Worm (Caenorhabditis elegans) whole organism, midembryonic: ENCODE measurements around the gene sdc-2.

ENCODE experiments used
- T22C8.4 ChIP-seq: fragments of 200-800 bp; sonication (Bioruptor generic); IDR thresholded peaks from 2 replicates; pipeline ENCODE4 v1.3.6; 2022; ENCODE audit warnings: missing genetic modification characterization, missing compliant biosample characterization
- cog-1 ChIP-seq: sonication (generic microtip); optimal IDR thresholded peaks from 2 replicates; lab custom pipeline; 2016; ENCODE audit warnings: missing genetic modification characterization, missing compliant biosample characterization
- flt-1 ChIP-seq: fragments of 200-800 bp; sonication (Bioruptor generic); IDR thresholded peaks from 2 replicates; pipeline ENCODE4 v1.3.6; 2022; ENCODE audit warnings: missing genetic modification characterization, missing compliant biosample characterization
- klf-2 ChIP-seq: fragments of 200-800 bp; sonication (Bioruptor generic); conservative IDR thresholded peaks from 2 replicates; pipeline ENCODE4 v1.3.6; 2022; ENCODE audit warnings: missing genetic modification reagents, missing genetic modification characterization, missing compliant biosample characterization
- med-1 ChIP-seq: sonication (generic microtip); optimal IDR thresholded peaks from 2 replicates; lab custom pipeline; 2017; ENCODE audit warnings: missing genetic modification characterization, mild to moderate bottlenecking, missing compliant biosample characterization, antibody characterized with exemption, missing genetic modification reagents; ENCODE audit not compliant: insufficient read depth
- ref-1 ChIP-seq: fragments of 200-800 bp; sonication (Bioruptor generic); conservative IDR thresholded peaks from 2 replicates; pipeline ENCODE4 v1.3.6; 2022; ENCODE audit warnings: missing genetic modification reagents, missing genetic modification characterization, missing compliant biosample characterization
- tab-1 ChIP-seq: fragments of 200-800 bp; sonication (Bioruptor generic); IDR thresholded peaks from 2 replicates; pipeline ENCODE4 v1.3.6; 2022; ENCODE audit warnings: missing genetic modification characterization, missing compliant biosample characterization
- ztf-23 ChIP-seq: fragments of 200-800 bp; sonication (Bioruptor generic); IDR thresholded peaks from 2 replicates; pipeline ENCODE4 v1.3.6; 2022; ENCODE audit warnings: missing genetic modification reagents, missing genetic modification characterization, missing compliant biosample characterization
- ztf-29 ChIP-seq: fragments of 200-800 bp; sonication (Bioruptor generic); IDR thresholded peaks from 2 replicates; pipeline ENCODE4 v1.3.6; 2022; ENCODE audit warnings: missing genetic modification reagents, missing genetic modification characterization, missing compliant biosample characterization

sdc-2 gene

DNA sequence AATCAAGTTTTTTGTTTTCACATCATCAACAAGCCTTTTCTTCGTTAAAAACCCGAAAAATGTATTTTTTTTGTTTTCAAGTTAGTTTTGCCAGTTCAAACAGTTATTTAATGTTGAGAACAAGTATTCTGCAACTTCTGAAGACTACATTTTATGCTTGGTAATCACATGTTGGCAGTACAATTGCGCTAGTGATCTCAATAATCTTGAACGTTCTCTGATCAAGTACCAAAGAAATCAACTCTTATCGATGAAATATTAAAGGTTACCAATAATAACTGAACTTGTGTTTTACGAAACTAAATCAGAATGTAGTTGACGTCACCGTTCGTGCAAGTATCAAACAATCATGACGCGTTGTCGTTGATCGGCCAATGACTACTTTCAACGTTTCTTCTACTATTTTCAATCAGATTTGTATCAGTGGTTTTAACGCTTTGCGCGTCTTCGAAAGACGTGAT is 11.1 kb downstream of the sdc-2 start, which contains the start of gene C35C5.8:
TSS of gene C35C5.8 (plus strand) at position 51 of the 461 bp plus-strand sequence.
- TF ChIP-seq med-1 (GFP tag; lab: Kevin White, UChicago) (no peak), cog-1 (no peak), ztf-29 (GFP tag; lab: Robert Waterston, UW) (no peak), klf-2 (no peak), flt-1 (GFP tag; lab: Robert Waterston, UW) (no peak), tab-1 (no peak), T22C8.4 (no peak), ztf-23 (GFP tag; lab: Robert Waterston, UW) (no peak), ref-1 (GFP tag; lab: Robert Waterston, UW) (no peak)

ce11 chrX:11534443-11534842 is 11.9 kb downstream of the sdc-2 start:
- TF ChIP-seq ref-1 (GFP tag; lab: Robert Waterston, UW) (no peak), klf-2 (no peak), flt-1 (GFP tag; lab: Robert Waterston, UW) (no peak), ztf-23 (GFP tag; lab: Robert Waterston, UW) (no peak), cog-1 (no peak), tab-1 (no peak), T22C8.4 (no peak), med-1 (GFP tag; lab: Kevin White, UChicago) (no peak), ztf-29 (GFP tag; lab: Robert Waterston, UW) (no peak)

ce11 chrX:11536408-11536807 is 13.9 kb downstream of the sdc-2 start, which contains the start of gene C35C5.9:
TSS of gene C35C5.9 (plus strand) at chrX:11536568.
- TF ChIP-seq T22C8.4, result no peak
- TF ChIP-seq tab-1, result no peak
- no peak for TF ChIP-seq ztf-23 (GFP tag; lab: Robert Waterston, UW)
- no peak for TF ChIP-seq ref-1 (GFP tag; lab: Robert Waterston, UW)
- TF ChIP-seq med-1 (GFP tag; lab: Kevin White, UChicago), result no peak
- no peak for TF ChIP-seq klf-2
- no peak for TF ChIP-seq flt-1 (GFP tag; lab: Robert Waterston, UW)
- TF ChIP-seq cog-1, result no peak
- no peak for TF ChIP-seq ztf-29 (GFP tag; lab: Robert Waterston, UW)

DNA sequence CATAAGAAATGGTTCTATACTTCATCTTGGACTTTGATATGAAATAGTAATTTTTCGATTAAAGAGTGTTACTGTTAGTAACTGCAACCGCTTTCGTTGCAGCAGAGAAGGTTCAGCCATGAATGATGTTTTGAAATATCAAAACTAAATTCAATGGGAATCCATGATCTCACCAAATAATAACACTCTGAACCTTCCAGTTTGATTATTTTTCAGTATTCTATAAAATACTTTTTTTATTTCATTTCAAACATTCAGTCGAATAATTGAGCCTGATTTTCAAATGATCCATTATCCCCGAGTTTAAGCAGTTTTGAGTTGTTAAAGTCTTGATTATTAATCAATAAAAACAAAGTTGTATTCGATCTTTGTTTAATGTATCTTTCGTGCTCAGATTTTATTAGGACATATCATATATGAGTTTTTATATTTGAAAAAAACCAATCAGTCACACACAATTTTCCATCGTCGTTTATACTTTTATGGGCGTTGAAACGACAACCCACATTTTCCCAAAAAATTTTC is 14.8 kb downstream of the sdc-2 start, which contains the start of gene gcp-2.2:
TSS of gene gcp-2.2 (plus strand) at position 475 of the 525 bp plus-strand sequence.
- TF ChIP-seq ztf-29 (GFP tag; lab: Robert Waterston, UW) (no peak), tab-1 (no peak), ztf-23 (GFP tag; lab: Robert Waterston, UW) (no peak), flt-1 (GFP tag; lab: Robert Waterston, UW) (no peak)

- TF ChIP-seq cog-1 (no peak), ztf-23 (GFP tag; lab: Robert Waterston, UW) (no peak), med-1 (GFP tag; lab: Kevin White, UChicago) (no peak), tab-1 (no peak), ref-1 (GFP tag; lab: Robert Waterston, UW) (no peak), T22C8.4 (no peak), klf-2 (no peak), ztf-29 (GFP tag; lab: Robert Waterston, UW) (no peak), flt-1 (GFP tag; lab: Robert Waterston, UW) (no peak)
Observed at ce11 chrX:11541690-11542089, 19.2 kb downstream of the sdc-2 start.

DNA sequence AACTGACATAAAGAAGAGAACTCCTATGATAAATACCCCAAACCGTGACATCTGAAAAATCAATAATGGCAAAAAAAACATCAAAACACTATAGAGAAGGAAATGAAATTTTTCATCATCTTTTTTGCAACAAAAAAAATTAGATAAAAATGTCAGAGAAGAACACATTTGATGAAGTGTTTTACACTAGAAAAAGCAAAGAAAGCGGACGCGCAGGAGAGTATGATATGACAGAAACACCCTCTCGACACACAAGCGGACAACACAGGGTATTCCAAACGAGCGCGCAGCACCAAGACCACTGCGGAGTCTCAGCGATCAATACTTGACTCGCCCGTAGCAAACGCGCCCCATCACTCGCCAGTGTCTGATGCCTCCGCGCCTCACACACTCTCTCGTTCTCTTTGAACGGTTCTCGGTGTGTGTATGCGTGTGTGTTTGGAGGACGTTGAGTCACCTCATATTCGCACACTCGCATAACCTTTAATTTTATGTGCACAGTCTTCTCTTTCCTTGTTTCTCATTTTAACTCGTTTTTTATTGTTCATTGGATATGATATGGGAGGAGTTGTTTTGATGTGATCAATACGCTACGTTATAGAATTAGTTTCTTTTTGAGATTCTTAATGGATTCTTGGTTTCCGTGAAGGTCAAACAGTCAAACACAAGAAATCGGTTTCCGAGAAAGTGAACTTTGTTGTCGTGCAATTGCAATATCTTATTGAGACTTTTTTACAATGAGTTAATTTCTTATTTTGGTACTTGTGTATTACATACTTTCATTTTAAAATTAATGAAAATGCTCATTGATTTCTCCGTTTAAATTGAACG is 24.2 kb downstream of the sdc-2 start, which contains the start of gene selt-1.1:
TSS of gene selt-1.1 (minus strand) at position 51 of the 831 bp plus-strand sequence.
- no peak for TF ChIP-seq klf-2
- TF ChIP-seq cog-1, result peak; percentile 54
- peak; percentile 86 for TF ChIP-seq T22C8.4

ce11 chrX:11547442-11548023 is 25.0 kb downstream of the sdc-2 start:
- TF ChIP-seq T22C8.4 (no peak), ref-1 (GFP tag; lab: Robert Waterston, UW) (no peak), klf-2 (no peak), ztf-29 (GFP tag; lab: Robert Waterston, UW) (no peak), med-1 (GFP tag; lab: Kevin White, UChicago) (no peak), tab-1 (no peak), flt-1 (GFP tag; lab: Robert Waterston, UW) (no peak), ztf-23 (GFP tag; lab: Robert Waterston, UW) (no peak), cog-1 (no peak)

DNA sequence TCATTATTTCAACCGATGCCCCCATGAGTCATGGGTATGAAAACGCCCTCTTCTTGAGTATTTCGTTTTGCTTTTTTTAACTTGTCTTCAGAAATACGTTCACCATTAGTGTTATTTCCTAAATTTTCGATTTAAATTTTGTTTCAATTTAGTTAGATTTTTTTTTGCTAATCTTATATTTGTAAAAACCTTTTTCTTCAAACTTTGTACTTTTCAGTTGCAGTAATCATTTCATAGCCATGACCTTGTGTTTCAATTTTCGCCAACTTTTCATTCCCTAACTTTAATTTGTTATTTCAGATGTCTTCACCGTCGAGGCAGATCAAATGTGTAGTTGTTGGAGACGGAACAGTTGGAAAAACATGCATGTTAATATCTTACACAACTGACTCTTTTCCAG is 25.8 kb downstream of the sdc-2 start, which contains the start of gene mig-2:
TSS of gene mig-2 (plus strand) at position 301 of the 400 bp plus-strand sequence.
- TF ChIP-seq med-1 (GFP tag; lab: Kevin White, UChicago), result no peak
- no peak for TF ChIP-seq tab-1
- no peak for TF ChIP-seq ztf-23 (GFP tag; lab: Robert Waterston, UW)
- TF ChIP-seq T22C8.4, result no peak
- no peak for TF ChIP-seq klf-2
- no peak for TF ChIP-seq flt-1 (GFP tag; lab: Robert Waterston, UW)
- no peak for TF ChIP-seq ztf-29 (GFP tag; lab: Robert Waterston, UW)
- TF ChIP-seq cog-1, result no peak
- TF ChIP-seq ref-1 (GFP tag; lab: Robert Waterston, UW), result no peak

DNA sequence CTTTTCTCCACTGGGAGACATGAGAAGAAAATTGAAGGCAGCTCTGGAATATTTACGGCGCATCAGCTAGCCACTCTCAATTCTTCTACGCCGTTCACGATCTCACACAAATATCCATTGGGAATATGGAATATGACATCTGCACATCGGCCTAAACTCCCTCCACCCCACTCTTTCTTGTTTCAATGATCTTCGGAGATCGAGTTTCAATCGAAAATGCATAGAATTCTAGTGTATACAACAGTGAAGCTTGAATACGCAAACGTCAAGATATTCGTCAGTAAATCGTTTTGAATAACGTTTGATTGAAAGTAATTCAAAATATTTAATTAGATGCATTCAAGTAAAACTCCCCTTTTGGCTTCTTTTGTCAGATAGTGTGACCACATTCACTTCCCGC is 29.3 kb downstream of the sdc-2 start:
- TF ChIP-seq cog-1 (no peak), ztf-29 (GFP tag; lab: Robert Waterston, UW) (no peak), ref-1 (GFP tag; lab: Robert Waterston, UW) (no peak), klf-2 (no peak), med-1 (GFP tag; lab: Kevin White, UChicago) (no peak), flt-1 (GFP tag; lab: Robert Waterston, UW) (no peak)
